Fruit fly (Drosophila melanogaster): ENCODE measurements around the gene mRpL9.

DNA sequence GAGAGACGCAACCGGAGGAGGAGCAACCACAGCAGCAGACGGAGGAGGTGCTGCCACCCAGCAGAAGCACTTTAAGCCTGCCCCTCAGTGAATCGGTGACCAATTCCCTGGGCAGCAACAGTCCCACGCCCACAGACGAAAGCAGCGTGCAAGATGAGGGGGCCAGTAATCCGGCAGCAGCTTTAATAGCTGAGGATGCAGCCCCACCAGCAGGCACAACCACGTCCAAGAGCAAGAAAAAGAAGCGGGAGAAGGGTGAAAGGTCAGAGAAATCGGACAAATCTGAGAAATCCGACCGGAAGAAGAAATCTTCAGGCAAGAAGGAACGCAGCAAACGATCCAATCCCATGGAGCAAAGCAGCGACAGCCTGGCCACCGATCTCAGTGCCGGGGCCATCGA is 41.7 kb upstream of the mRpL9 start:
- TF ChIP-seq CTCF (optimal IDR thresholded peaks at IDR 0.05): no peak
- no peak for TF ChIP-seq CG8478 (optimal IDR thresholded peaks at IDR 0.05)
